Worm (Caenorhabditis elegans) whole organism, mixed stage, embryonic: Measurements from ENCODE around the gene F32D8.13.

Experiments used
- lsy-2 ChIP-seq: fragments of 150-350 bp; optimal IDR thresholded peaks from 2 replicates; lab custom pipeline; 2014; ENCODE audit warnings: missing biosample characterization, missing genetic modification characterization
- mab-5 ChIP-seq: fragments of 150-350 bp; optimal IDR thresholded peaks from 2 replicates; lab custom pipeline; 2014; ENCODE audit warnings: missing biosample characterization, missing genetic modification characterization
- unc-39 ChIP-seq: fragments of 150-350 bp; optimal IDR thresholded peaks from 2 replicates; lab custom pipeline; 2014; ENCODE audit warnings: missing biosample characterization, missing genetic modification characterization

DNA sequence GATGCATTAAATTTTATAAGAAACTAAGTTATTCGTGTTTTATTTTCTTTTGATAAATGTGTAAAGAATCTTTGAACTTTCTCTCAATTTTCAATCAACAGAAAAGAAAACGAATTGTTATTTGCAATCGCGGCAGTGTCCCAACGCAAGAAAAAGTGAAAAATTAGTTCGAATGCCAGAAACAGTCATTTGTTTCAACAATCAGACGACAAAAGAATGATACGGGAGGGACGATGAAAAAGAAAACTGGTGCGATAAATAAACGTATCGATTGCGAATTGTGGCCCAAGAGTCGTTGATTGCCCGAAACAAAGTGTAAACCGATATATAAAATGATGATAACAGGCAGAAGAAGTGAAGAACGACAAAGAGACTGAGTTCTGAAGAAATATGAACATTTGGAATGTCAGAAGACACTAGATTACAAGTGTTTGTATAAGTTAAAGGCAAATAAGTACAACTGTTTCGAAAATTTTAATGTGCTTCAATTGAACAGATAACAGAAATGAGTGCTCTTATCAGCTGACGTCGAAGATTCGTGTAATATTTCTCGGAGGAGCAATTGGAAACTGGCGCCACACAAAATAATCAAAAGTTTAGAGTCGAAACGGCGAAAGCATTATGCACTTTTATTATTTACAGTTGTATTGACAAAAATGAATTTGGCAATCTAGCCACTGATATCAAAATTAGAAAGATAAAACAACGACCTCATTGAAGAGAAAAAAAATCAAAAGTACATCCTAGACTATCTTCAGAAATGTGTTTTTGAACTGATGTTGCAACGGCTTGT, 18.3 kb downstream of the F32D8.13 start:
- TF ChIP-seq lsy-2 (tag; lab: Kevin White, UChicago) (no peak), mab-5 (tag; lab: Kevin White, UChicago) (no peak), unc-39 (tag; lab: Kevin White, UChicago) (no peak)
